Worm (Caenorhabditis elegans) whole organism, midembryonic: ENCODE results near the gene ptr-6.
A peak's percentile ranks its signal among the peaks of the same experiment; 100 is the strongest.

Source experiments
- T22C8.4 ChIP-seq: fragments of 200-800 bp; sonication (Bioruptor generic); IDR thresholded peaks from 2 replicates; pipeline ENCODE4 v1.3.6; 2022; ENCODE audit warnings: missing genetic modification characterization, missing compliant biosample characterization
- cog-1 ChIP-seq: sonication (generic microtip); optimal IDR thresholded peaks from 2 replicates; lab custom pipeline; 2016; ENCODE audit warnings: missing genetic modification characterization, missing compliant biosample characterization
- flt-1 ChIP-seq: fragments of 200-800 bp; sonication (Bioruptor generic); IDR thresholded peaks from 2 replicates; pipeline ENCODE4 v1.3.6; 2022; ENCODE audit warnings: missing genetic modification characterization, missing compliant biosample characterization
- klf-2 ChIP-seq: fragments of 200-800 bp; sonication (Bioruptor generic); conservative IDR thresholded peaks from 2 replicates; pipeline ENCODE4 v1.3.6; 2022; ENCODE audit warnings: missing genetic modification reagents, missing genetic modification characterization, missing compliant biosample characterization
- med-1 ChIP-seq: sonication (generic microtip); optimal IDR thresholded peaks from 2 replicates; lab custom pipeline; 2017; ENCODE audit warnings: missing genetic modification characterization, mild to moderate bottlenecking, missing compliant biosample characterization, antibody characterized with exemption, missing genetic modification reagents; ENCODE audit not compliant: insufficient read depth
- ref-1 ChIP-seq: fragments of 200-800 bp; sonication (Bioruptor generic); conservative IDR thresholded peaks from 2 replicates; pipeline ENCODE4 v1.3.6; 2022; ENCODE audit warnings: missing genetic modification reagents, missing genetic modification characterization, missing compliant biosample characterization
- tab-1 ChIP-seq: fragments of 200-800 bp; sonication (Bioruptor generic); IDR thresholded peaks from 2 replicates; pipeline ENCODE4 v1.3.6; 2022; ENCODE audit warnings: missing genetic modification characterization, missing compliant biosample characterization
- ztf-23 ChIP-seq: fragments of 200-800 bp; sonication (Bioruptor generic); IDR thresholded peaks from 2 replicates; pipeline ENCODE4 v1.3.6; 2022; ENCODE audit warnings: missing genetic modification reagents, missing genetic modification characterization, missing compliant biosample characterization
- ztf-29 ChIP-seq: fragments of 200-800 bp; sonication (Bioruptor generic); IDR thresholded peaks from 2 replicates; pipeline ENCODE4 v1.3.6; 2022; ENCODE audit warnings: missing genetic modification reagents, missing genetic modification characterization, missing compliant biosample characterization

Gene ptr-6

ce11 chrII:5277780-5278179 is 31.1 kb upstream of the ptr-6 start:
- no peak for TF ChIP-seq ref-1
- TF ChIP-seq klf-2, result no peak
- TF ChIP-seq ztf-23, result no peak
- TF ChIP-seq T22C8.4 (GFP tag; lab: Robert Waterston, UW), result no peak
- no peak for TF ChIP-seq flt-1 (GFP tag; lab: Robert Waterston, UW)
- no peak for TF ChIP-seq ztf-29 (GFP tag; lab: Robert Waterston, UW)
- TF ChIP-seq med-1 (GFP tag; lab: Kevin White, UChicago), result no peak
- no peak for TF ChIP-seq cog-1 (tag; lab: Kevin White, UChicago)
- no peak for TF ChIP-seq tab-1

ce11 chrII:5276736-5277135 is 30.1 kb upstream of the ptr-6 start:
- TF ChIP-seq flt-1 (GFP tag; lab: Robert Waterston, UW) (no peak), ref-1 (no peak), ztf-29 (GFP tag; lab: Robert Waterston, UW) (no peak), T22C8.4 (GFP tag; lab: Robert Waterston, UW) (no peak), tab-1 (no peak), ztf-23 (no peak), klf-2 (no peak), med-1 (GFP tag; lab: Kevin White, UChicago) (no peak), cog-1 (tag; lab: Kevin White, UChicago) (no peak)

DNA sequence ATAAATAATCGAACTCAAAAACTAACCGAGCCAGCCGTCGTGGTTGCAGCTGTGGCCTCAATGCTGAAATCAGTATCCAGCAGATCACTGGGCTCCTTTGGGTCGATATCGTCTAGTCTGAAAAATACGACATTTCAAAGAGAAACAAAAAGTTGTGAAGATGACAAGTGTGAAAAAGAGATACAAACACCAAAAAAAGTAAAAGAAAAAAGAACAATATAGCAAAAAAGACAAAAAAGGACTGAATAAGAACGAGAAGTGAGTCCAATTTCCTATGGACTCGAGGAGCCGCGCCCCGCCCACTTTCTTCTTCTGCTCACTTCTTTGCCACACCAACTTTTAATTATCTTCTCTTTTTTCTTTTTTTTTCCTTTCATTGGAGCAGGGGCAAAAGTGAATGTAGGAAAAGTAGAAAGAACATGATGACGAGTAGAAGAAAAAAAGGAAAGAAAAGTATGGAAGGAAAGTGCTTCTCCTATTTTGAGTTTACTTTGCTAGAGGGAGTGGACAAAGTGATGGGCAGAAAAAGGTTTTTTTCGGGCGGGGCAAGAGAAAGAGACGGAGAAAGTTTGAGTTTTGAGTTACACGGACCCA is 25.2 kb upstream of the ptr-6 start, which contains the start of gene drn-1:
TSS of gene drn-1 (minus strand) at position 117 of the 594 bp plus-strand sequence.
- TF ChIP-seq T22C8.4 (GFP tag; lab: Robert Waterston, UW), result no peak
- no peak for TF ChIP-seq ref-1

DNA sequence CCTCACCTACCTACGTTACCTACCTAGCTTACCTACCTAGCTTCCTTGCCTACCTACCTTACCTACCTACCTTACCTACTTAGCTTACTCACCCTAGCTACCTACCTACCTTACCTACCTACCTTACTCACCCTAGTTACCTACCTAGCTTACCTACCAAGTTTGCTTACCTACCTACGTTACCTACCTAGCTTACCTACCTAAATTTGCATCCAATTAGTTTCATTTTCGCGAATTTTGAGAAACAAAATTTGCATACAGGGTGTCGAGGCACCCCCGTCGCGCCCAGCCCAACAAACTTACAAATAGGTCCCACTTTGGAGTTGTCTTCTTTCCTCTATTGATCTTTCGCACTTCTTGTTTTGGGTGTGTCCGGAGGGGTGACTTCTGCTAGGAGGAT is 22.3 kb upstream of the ptr-6 start:
- no peak for TF ChIP-seq ztf-29 (GFP tag; lab: Robert Waterston, UW)
- TF ChIP-seq cog-1 (tag; lab: Kevin White, UChicago), result no peak

DNA sequence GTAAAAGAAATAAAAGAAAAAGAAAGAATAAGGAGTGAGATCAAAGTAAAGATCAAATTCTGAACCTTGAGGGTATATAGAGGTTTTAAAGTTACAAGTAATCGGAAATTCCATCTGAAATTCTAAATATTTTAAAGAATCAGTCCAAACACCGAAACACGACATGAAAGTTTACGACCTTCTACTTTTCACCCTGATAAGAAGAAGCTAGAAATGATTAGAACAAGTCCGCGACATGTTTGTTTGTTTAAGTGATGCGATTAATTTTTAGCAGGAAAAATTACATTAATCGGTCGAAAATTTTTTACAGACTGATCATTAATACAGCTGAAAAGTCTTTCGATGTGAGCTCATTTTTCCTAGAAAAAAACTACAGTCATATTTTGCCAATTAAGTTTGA is 18.0 kb upstream of the ptr-6 start:
- TF ChIP-seq cog-1 (tag; lab: Kevin White, UChicago) (no peak), klf-2 (no peak), flt-1 (GFP tag; lab: Robert Waterston, UW) (no peak), ztf-23 (no peak), tab-1 (no peak), ref-1 (no peak), T22C8.4 (GFP tag; lab: Robert Waterston, UW) (no peak), ztf-29 (GFP tag; lab: Robert Waterston, UW) (no peak), med-1 (GFP tag; lab: Kevin White, UChicago) (no peak)

ce11 chrII:5255435-5255834 is 8.8 kb upstream of the ptr-6 start, which contains the start of gene frpr-4:
Gene frpr-4, minus strand, starts transcription at chrII:5255535.
- no peak for TF ChIP-seq T22C8.4 (GFP tag; lab: Robert Waterston, UW)
- TF ChIP-seq med-1 (GFP tag; lab: Kevin White, UChicago), result no peak
- no peak for TF ChIP-seq ref-1
- TF ChIP-seq klf-2, result no peak
- no peak for TF ChIP-seq ztf-23
- no peak for TF ChIP-seq tab-1
- TF ChIP-seq cog-1 (tag; lab: Kevin White, UChicago), result no peak

DNA sequence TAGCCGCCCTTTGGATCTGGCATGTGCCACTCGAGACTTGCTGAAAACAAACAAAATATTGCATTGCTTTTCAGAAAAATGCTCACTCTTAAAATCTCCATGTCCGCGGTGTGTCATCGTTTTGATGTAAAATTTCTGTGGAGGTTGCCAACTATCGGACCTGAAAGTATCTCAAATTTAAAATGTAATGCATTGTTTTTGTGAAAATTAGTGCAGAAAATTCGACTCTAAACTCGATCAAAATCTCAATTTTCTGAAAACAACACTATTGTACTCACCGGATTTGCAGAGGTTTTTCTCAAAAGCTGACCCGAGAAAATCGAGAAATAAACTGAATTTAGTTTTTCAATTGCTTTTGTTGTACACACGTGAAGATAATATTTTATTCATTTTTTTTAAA is 5.1 kb downstream of the ptr-6 start, which contains the start of gene T16D1.1:
TSS of gene T16D1.1 (minus strand) at position 101 of the 400 bp plus-strand sequence.
- TF ChIP-seq flt-1 (GFP tag; lab: Robert Waterston, UW) (no peak), ztf-29 (GFP tag; lab: Robert Waterston, UW) (no peak), T22C8.4 (GFP tag; lab: Robert Waterston, UW) (no peak), ztf-23 (no peak), klf-2 (no peak), cog-1 (tag; lab: Kevin White, UChicago) (no peak), tab-1 (no peak), ref-1 (no peak), med-1 (GFP tag; lab: Kevin White, UChicago) (no peak)

ce11 chrII:5238366-5238765 is 8.3 kb downstream of the ptr-6 start, which contains the start of gene pho-4:
Gene pho-4, minus strand, starts transcription at chrII:5238466.
- no peak for TF ChIP-seq ztf-29 (GFP tag; lab: Robert Waterston, UW)
- TF ChIP-seq ztf-23, result no peak

ce11 chrII:5237699-5238098 is 8.9 kb downstream of the ptr-6 start:
- TF ChIP-seq ztf-29 (GFP tag; lab: Robert Waterston, UW) (peak; percentile 62; the same call in 1 of the 2 replicates), T22C8.4 (GFP tag; lab: Robert Waterston, UW) (no peak), klf-2 (no peak), ref-1 (0 out of 2 replicates have a peak, but pooled peaks have one; percentile 15), ztf-23 (peak; percentile 56; the same call in 1 of the 2 replicates), tab-1 (no peak), med-1 (GFP tag; lab: Kevin White, UChicago) (no peak), flt-1 (GFP tag; lab: Robert Waterston, UW) (peak; percentile 72), cog-1 (tag; lab: Kevin White, UChicago) (no peak)

DNA sequence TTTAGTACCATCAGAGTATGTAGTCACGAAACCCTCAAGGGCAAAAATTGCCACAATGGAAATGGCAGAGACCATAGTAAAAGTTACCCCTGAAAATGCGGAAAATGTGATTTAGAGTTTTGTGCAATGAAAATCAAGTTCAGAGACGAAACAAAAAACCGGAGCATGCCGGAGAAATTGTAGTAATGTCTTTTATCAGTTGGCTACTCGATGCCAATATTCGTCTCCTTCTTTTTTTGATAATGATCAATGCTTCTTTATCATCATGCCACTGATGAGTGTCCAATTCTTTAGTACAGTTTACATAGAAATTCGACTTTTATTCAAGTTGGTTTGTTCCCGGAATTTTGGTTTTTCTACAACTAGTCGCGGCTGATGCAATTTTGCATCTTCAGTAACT is 10.9 kb downstream of the ptr-6 start, which contains the start of gene pho-1:
TSS of gene pho-1 (minus strand) at position 89 of the 400 bp plus-strand sequence.
- TF ChIP-seq med-1 (GFP tag; lab: Kevin White, UChicago) (no peak), ztf-23 (no peak), T22C8.4 (GFP tag; lab: Robert Waterston, UW) (no peak), ztf-29 (GFP tag; lab: Robert Waterston, UW) (no peak), klf-2 (no peak), ref-1 (no peak), tab-1 (no peak), cog-1 (tag; lab: Kevin White, UChicago) (no peak), flt-1 (GFP tag; lab: Robert Waterston, UW) (no peak)
